Fruit fly (Drosophila melanogaster): Measurements from ENCODE around the gene Dic61B.

- no peak for TF ChIP-seq h (GFP tag; optimal IDR thresholded peaks at IDR 0.05)
- TF ChIP-seq usp (GFP tag; optimal IDR thresholded peaks at IDR 0.05): no peak
- no peak for TF ChIP-seq psq (GFP tag; optimal IDR thresholded peaks at IDR 0.05)
- no peak for TF ChIP-seq Rel (GFP tag; optimal IDR thresholded peaks at IDR 0.05)
- no peak for TF ChIP-seq Rel (tag; optimal IDR thresholded peaks at IDR 0.05)
- TF ChIP-seq jim (GFP tag; optimal IDR thresholded peaks at IDR 0.05): no peak
- no peak for TF ChIP-seq Myc (optimal IDR thresholded peaks at IDR 0.05)
- no peak for TF ChIP-seq OdsH (GFP tag; optimal IDR thresholded peaks at IDR 0.05)
- TF ChIP-seq Sp1 (GFP tag; optimal IDR thresholded peaks at IDR 0.05): no peak
These were observed 19.3 kb upstream of the Dic61B start for dm6 chr3L:171729-172128.

Measured in whole organism, wandering third instar larva.